Fruit fly (Drosophila melanogaster) whole organism, embryonic: ENCODE results near the gene CG4462.

Source experiments
- ATbp ChIP-seq: fragments of 200-800 bp; sonication (Bioruptor generic); optimal IDR thresholded peaks from 2 replicates; lab custom pipeline; 2017; ENCODE audit warnings: missing biosample characterization, mild to moderate bottlenecking, missing genetic modification characterization, missing genetic modification reagents
- B-H1 ChIP-seq: fragments of 200-800 bp; sonication (Bioruptor generic); IDR thresholded peaks from 3 replicates; pipeline ENCODE4 v1.3.6; 2022; ENCODE audit warnings: missing biosample characterization, missing genetic modification characterization
- CG10979 ChIP-seq: fragments of 200-800 bp; sonication (Bioruptor generic); optimal IDR thresholded peaks from 2 replicates; lab custom pipeline; 2018; ENCODE audit warnings: missing biosample characterization, mild to moderate bottlenecking, missing genetic modification characterization, moderate library complexity
- CG11456 ChIP-seq: fragments of 200-800 bp; sonication (Bioruptor generic); IDR thresholded peaks from 3 replicates; pipeline ENCODE4 v1.3.6; 2022; ENCODE audit warnings: missing biosample characterization, missing genetic modification characterization
- CG11695 ChIP-seq: fragments of 200-800 bp; sonication (Bioruptor generic); IDR thresholded peaks from 3 replicates; pipeline ENCODE4 v1.3.6; 2022; ENCODE audit warnings: missing biosample characterization, missing genetic modification characterization
- CG14860 ChIP-seq: fragments of 200-800 bp; sonication (Bioruptor generic); IDR thresholded peaks from 3 replicates; pipeline ENCODE4 v1.3.6; 2022; ENCODE audit warnings: missing biosample characterization, missing genetic modification characterization; ENCODE audit not compliant: partially characterized antibody
- CG15696 ChIP-seq: fragments of 200-800 bp; sonication (Bioruptor generic); optimal IDR thresholded peaks from 2 replicates; lab custom pipeline; 2019; ENCODE audit warnings: missing biosample characterization, mild to moderate bottlenecking, missing genetic modification characterization, moderate library complexity
- CG16813 ChIP-seq: fragments of 200-800 bp; sonication (Bioruptor generic); IDR thresholded peaks from 3 replicates; pipeline ENCODE4 v1.3.6; 2022; ENCODE audit warnings: missing biosample characterization, missing genetic modification characterization; ENCODE audit not compliant: partially characterized antibody
- CG2202 ChIP-seq: fragments of 200-800 bp; sonication (Bioruptor generic); optimal IDR thresholded peaks from 2 replicates; lab custom pipeline; 2018; ENCODE audit warnings: missing biosample characterization, mild to moderate bottlenecking, missing genetic modification characterization
- CG2712 ChIP-seq: fragments of 200-800 bp; optimal IDR thresholded peaks from 3 replicates; lab custom pipeline; 2019; ENCODE audit warnings: missing biosample characterization, mild to moderate bottlenecking, missing genetic modification characterization, moderate library complexity
- CG32767 ChIP-seq: fragments of 200-800 bp; sonication (Bioruptor generic); IDR thresholded peaks from 2 replicates; pipeline ENCODE4 v1.3.6; 2022; ENCODE audit warnings: missing biosample characterization, missing genetic modification characterization
- CG5953 ChIP-seq: fragments of 200-800 bp; sonication (Bioruptor generic); IDR thresholded peaks from 2 replicates; pipeline ENCODE4 v1.3.6; 2022; ENCODE audit warnings: missing biosample characterization, missing genetic modification characterization
- CG6272 ChIP-seq: fragments of 200-800 bp; sonication (Bioruptor generic); IDR thresholded peaks from 2 replicates; pipeline ENCODE4 v1.3.6; 2022; ENCODE audit warnings: missing biosample characterization, missing genetic modification characterization
- CG6654 ChIP-seq: fragments of 200-800 bp; sonication (Bioruptor generic); optimal IDR thresholded peaks from 2 replicates; lab custom pipeline; 2017; ENCODE audit warnings: missing biosample characterization, mild to moderate bottlenecking, missing genetic modification characterization
- CG6854 ChIP-seq: fragments of 200-800 bp; sonication (Bioruptor generic); optimal IDR thresholded peaks from 3 replicates; lab custom pipeline; 2017; ENCODE audit warnings: missing biosample characterization, mild to moderate bottlenecking, missing genetic modification characterization
- CG7987 ChIP-seq: fragments of 200-800 bp; sonication (Bioruptor generic); optimal IDR thresholded peaks from 2 replicates; lab custom pipeline; 2018; ENCODE audit warnings: missing biosample characterization, mild to moderate bottlenecking, missing genetic modification characterization, moderate library complexity
- CG9609 ChIP-seq: fragments of 200-800 bp; sonication (Bioruptor generic); optimal IDR thresholded peaks from 3 replicates; lab custom pipeline; 2016; ENCODE audit warnings: missing biosample characterization, missing genetic modification characterization
- CG9727 ChIP-seq: fragments of 200-800 bp; sonication (Bioruptor generic); optimal IDR thresholded peaks from 3 replicates; lab custom pipeline; 2017; ENCODE audit warnings: missing biosample characterization, mild to moderate bottlenecking, missing genetic modification characterization
- Deaf1 ChIP-seq: fragments of 200-800 bp; optimal IDR thresholded peaks from 3 replicates; lab custom pipeline; 2019; ENCODE audit warnings: missing biosample characterization, mild to moderate bottlenecking, missing genetic modification characterization, moderate library complexity
- Dek ChIP-seq: fragments of 200-800 bp; sonication (Bioruptor generic); optimal IDR thresholded peaks from 3 replicates; lab custom pipeline; 2019; ENCODE audit warnings: missing biosample characterization, mild to moderate bottlenecking, missing genetic modification characterization, moderate library complexity
- GATAe ChIP-seq: fragments of 200-800 bp; sonication (Bioruptor generic); conservative IDR thresholded peaks from 2 replicates; pipeline ENCODE4 v1.3.6; 2022; ENCODE audit warnings: missing biosample characterization, missing genetic modification characterization
- HLH4C ChIP-seq: fragments of 200-800 bp; sonication (Bioruptor generic); IDR thresholded peaks from 3 replicates; pipeline ENCODE4 v1.3.6; 2022; ENCODE audit warnings: missing biosample characterization, missing genetic modification characterization; ENCODE audit not compliant: partially characterized antibody
- HLH54F ChIP-seq: fragments of 200-800 bp; sonication (Bioruptor generic); optimal IDR thresholded peaks from 3 replicates; lab custom pipeline; 2016; ENCODE audit warnings: missing biosample characterization, missing genetic modification characterization
- Hey ChIP-seq: fragments of 200-800 bp; sonication (Bioruptor generic); optimal IDR thresholded peaks from 3 replicates; lab custom pipeline; 2018; ENCODE audit warnings: missing biosample characterization, mild to moderate bottlenecking, missing genetic modification characterization
- Hr39 ChIP-seq: fragments of >200 bp; optimal IDR thresholded peaks from 2 replicates; lab custom pipeline; 2017
- MTF-1 ChIP-seq: fragments of 200-800 bp; sonication (Bioruptor generic); optimal IDR thresholded peaks from 2 replicates; lab custom pipeline; 2018; ENCODE audit warnings: missing biosample characterization, mild to moderate bottlenecking, missing genetic modification characterization, borderline replicate concordance
- Neu2 ChIP-seq: fragments of 200-800 bp; sonication (Bioruptor generic); optimal IDR thresholded peaks from 3 replicates; lab custom pipeline; 2016; ENCODE audit warnings: missing biosample characterization, missing genetic modification characterization, borderline replicate concordance
- Opbp ChIP-seq: fragments of 200-800 bp; sonication (Bioruptor generic); IDR thresholded peaks from 3 replicates; pipeline ENCODE4 v1.3.6; 2022; ENCODE audit warnings: missing biosample characterization, missing genetic modification characterization; ENCODE audit not compliant: partially characterized antibody
- Sin3A ChIP-seq: fragments of >200 bp; optimal IDR thresholded peaks from 2 replicates; lab custom pipeline; 2018
- ab ChIP-seq: fragments of 200-800 bp; sonication (Bioruptor generic); optimal IDR thresholded peaks from 2 replicates; lab custom pipeline; 2016; ENCODE audit warnings: missing biosample characterization, missing genetic modification characterization
- bigmax ChIP-seq: fragments of 200-800 bp; sonication (Bioruptor generic); optimal IDR thresholded peaks from 2 replicates; lab custom pipeline; 2018; ENCODE audit warnings: missing biosample characterization, mild to moderate bottlenecking, missing genetic modification characterization
- bowl ChIP-seq: fragments of 200-800 bp; sonication (Bioruptor generic); IDR thresholded peaks from 2 replicates; pipeline ENCODE4 v1.3.6; 2022; ENCODE audit warnings: missing biosample characterization, missing genetic modification characterization
- chif ChIP-seq, 2 experiments: fragments of 200-800 bp; sonication (Bioruptor generic); optimal IDR thresholded peaks; 3 replicates each; lab custom pipeline; 2016; ENCODE audit warnings: missing biosample characterization in 2 of 2, missing genetic modification characterization in 2 of 2
- ci ChIP-seq: fragments of 200-800 bp; sonication (Bioruptor generic); IDR thresholded peaks from 3 replicates; pipeline ENCODE4 v1.3.6; 2022; ENCODE audit warnings: missing biosample characterization, missing genetic modification characterization
- crp ChIP-seq, 2 experiments: fragments of 200-800 bp; sonication (Bioruptor generic); optimal IDR thresholded peaks; 2 replicates in 1 of 2; 3 replicates in 1 of 2; lab custom pipeline; 2017; ENCODE audit warnings: missing biosample characterization in 2 of 2, missing genetic modification characterization in 2 of 2, mild to moderate bottlenecking in 1 of 2, moderate library complexity in 1 of 2
- dimm ChIP-seq: fragments of 200-800 bp; sonication (Bioruptor generic); IDR thresholded peaks from 2 replicates; pipeline ENCODE4 v1.3.6; 2022; ENCODE audit warnings: missing biosample characterization, missing genetic modification characterization
- esg ChIP-seq: fragments of 200-800 bp; sonication (Bioruptor generic); conservative IDR thresholded peaks from 2 replicates; pipeline ENCODE4 v1.3.6; 2022; ENCODE audit warnings: missing biosample characterization, missing genetic modification characterization
- gce ChIP-seq: fragments of 200-800 bp; sonication (Bioruptor generic); IDR thresholded peaks from 3 replicates; pipeline ENCODE4 v1.3.6; 2022; ENCODE audit warnings: missing biosample characterization, missing genetic modification characterization
- grau ChIP-seq: fragments of 200-800 bp; optimal IDR thresholded peaks from 3 replicates; lab custom pipeline; 2019; ENCODE audit warnings: missing biosample characterization, mild to moderate bottlenecking, missing genetic modification characterization, moderate library complexity
- jigr1 ChIP-seq: fragments of 200-800 bp; sonication (Bioruptor generic); IDR thresholded peaks from 3 replicates; pipeline ENCODE4 v1.3.6; 2022; ENCODE audit warnings: missing biosample characterization, missing genetic modification characterization
- jumu ChIP-seq: fragments of 200-800 bp; sonication (Bioruptor generic); optimal IDR thresholded peaks from 3 replicates; lab custom pipeline; 2016; ENCODE audit warnings: missing biosample characterization, missing genetic modification characterization
- kni ChIP-seq: fragments of 200-800 bp; sonication (Bioruptor generic); optimal IDR thresholded peaks from 3 replicates; lab custom pipeline; 2017; ENCODE audit warnings: mild to moderate bottlenecking, missing biosample characterization, missing genetic modification reagents, missing genetic modification characterization
- oc ChIP-seq: fragments of 200-800 bp; sonication (Bioruptor generic); optimal IDR thresholded peaks from 2 replicates; lab custom pipeline; 2018; ENCODE audit warnings: missing biosample characterization, mild to moderate bottlenecking, missing genetic modification characterization, moderate library complexity
- pan ChIP-seq, 4 experiments: fragments of >200 bp in 3 of 4; fragments of 200-800 bp in 1 of 4; sonication (Bioruptor generic) in 1 of 4; optimal IDR thresholded peaks in 3 of 4; IDR thresholded peaks in 1 of 4; 2 replicates each; pipeline versions ENCODE4 v1.3.6 to Lab custom; 2017 to 2022; ENCODE audit warnings: missing biosample characterization in 2 of 4, missing genetic modification characterization in 2 of 4, mixed read lengths in 1 of 4
- phol ChIP-seq: fragments of 200-800 bp; sonication (Bioruptor generic); optimal IDR thresholded peaks from 3 replicates; lab custom pipeline; 2018; ENCODE audit warnings: missing biosample characterization, mild to moderate bottlenecking, missing genetic modification characterization, moderate library complexity
- row ChIP-seq: fragments of 200-800 bp; sonication (Bioruptor generic); IDR thresholded peaks from 3 replicates; pipeline ENCODE4 v1.3.6; 2022; ENCODE audit warnings: missing biosample characterization, missing genetic modification characterization
- sim ChIP-seq: fragments of 200-800 bp; sonication (Bioruptor generic); IDR thresholded peaks from 2 replicates; pipeline ENCODE4 v1.3.6; 2022; ENCODE audit warnings: missing biosample characterization, missing genetic modification characterization
- stwl ChIP-seq: fragments of 200-800 bp; sonication (Bioruptor generic); optimal IDR thresholded peaks from 3 replicates; lab custom pipeline; 2018; ENCODE audit warnings: missing biosample characterization, mild to moderate bottlenecking, missing genetic modification characterization, moderate library complexity
- tio ChIP-seq: fragments of 200-800 bp; sonication (Bioruptor generic); optimal IDR thresholded peaks from 2 replicates; lab custom pipeline; 2017; ENCODE audit warnings: missing biosample characterization, missing genetic modification characterization, inconsistent platforms
- vvl ChIP-seq: fragments of 200-800 bp; sonication (Bioruptor generic); IDR thresholded peaks from 2 replicates; pipeline ENCODE4 v1.3.6; 2022; ENCODE audit warnings: missing biosample characterization, missing genetic modification characterization

Gene CG4462

DNA sequence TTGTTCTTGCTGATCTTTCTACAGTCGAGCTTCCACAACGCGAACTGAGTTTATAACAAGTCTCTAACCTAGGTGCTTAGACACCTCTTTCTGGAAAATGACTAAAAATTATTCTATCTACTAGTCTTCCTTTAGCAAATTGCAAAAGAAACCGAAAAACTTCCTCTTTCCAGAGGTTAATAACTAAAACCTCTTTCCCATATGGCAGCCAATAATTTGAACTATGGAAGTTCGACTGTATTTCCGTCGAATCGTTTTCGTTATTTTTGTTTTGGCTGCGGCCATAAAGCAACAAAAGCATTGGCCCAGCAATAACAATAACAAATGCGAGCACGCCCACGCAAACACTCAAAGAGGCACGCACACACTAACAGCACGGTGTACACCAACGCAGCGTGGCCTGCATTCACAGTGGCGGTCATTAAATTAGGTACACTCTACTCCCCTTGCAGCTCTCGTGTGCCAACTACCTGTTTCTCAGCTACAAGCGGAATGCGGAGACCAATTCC lies 44.7 kb downstream of the CG4462 start (continued):
- TF ChIP-seq B-H1 (GFP tag; lab: Robert Waterston, UW) = no peak; the same call in 2 of the 3 replicates
- no peak for TF ChIP-seq CG16813 (GFP tag; lab: Robert Waterston, UW)
- TF ChIP-seq GATAe = 0 out of 2 replicates have a peak, but pooled peaks have one; percentile 12
- no peak for TF ChIP-seq CG2202 (tag; lab: Kevin White, UChicago)
- TF ChIP-seq CG5953 = no peak
- no peak for TF ChIP-seq sim (GFP tag; lab: Robert Waterston, UW)
- 0 out of 3 replicates have a peak, but pooled peaks have one; percentile 29 for TF ChIP-seq ci
- peak; percentile 87 for TF ChIP-seq row (GFP tag; lab: Robert Waterston, UW)
- no peak for TF ChIP-seq tio (GFP tag; lab: Kevin White, UChicago)
- peak; percentile 13 to 24 for TF ChIP-seq chif (GFP tag; optimal IDR thresholded peaks at IDR 0.05; lab: Kevin White, UChicago)
- peak; percentile 56 for TF ChIP-seq phol (tag; lab: Kevin White, UChicago)
- no peak for TF ChIP-seq bigmax (GFP tag; lab: Kevin White, UChicago)
- peak; percentile 20 for TF ChIP-seq CG9609 (GFP tag; lab: Kevin White, UChicago)
- peak; percentile 22 for TF ChIP-seq CG6854 (GFP tag; lab: Kevin White, UChicago)
- peak; percentile 47 for TF ChIP-seq CG9727 (GFP tag; lab: Kevin White, UChicago)
- TF ChIP-seq pan (optimal IDR thresholded peaks at IDR 0.05; lab: Kevin White, UChicago) = no peak
- TF ChIP-seq pan (GFP tag; optimal IDR thresholded peaks at IDR 0.05 in 1 of 2, IDR thresholded peaks at IDR 0.05 in 1 of 2) = peak in 1 of 2 experiments; percentile 44
- TF ChIP-seq jigr1 (GFP tag; lab: Robert Waterston, UW) = no peak
- no peak for TF ChIP-seq Opbp (GFP tag; lab: Robert Waterston, UW)
- TF ChIP-seq CG6654 (GFP tag; lab: Kevin White, UChicago) = peak; percentile 13
- TF ChIP-seq esg (GFP tag; lab: Robert Waterston, UW) = no peak; the same call in 1 of the 2 replicates
- TF ChIP-seq HLH4C (GFP tag; lab: Robert Waterston, UW) = no peak
- peak; percentile 54 for TF ChIP-seq ATbp (GFP tag; lab: Kevin White, UChicago)
- TF ChIP-seq CG11695 (GFP tag; lab: Robert Waterston, UW) = peak; percentile 52; the same call in 1 of the 3 replicates
- peak; percentile 46; the same call in 1 of the 3 replicates for TF ChIP-seq gce (GFP tag; lab: Robert Waterston, UW)
- no peak for TF ChIP-seq dimm (GFP tag; lab: Robert Waterston, UW)
- TF ChIP-seq crp (GFP tag; optimal IDR thresholded peaks at IDR 0.05; lab: Kevin White, UChicago) = peak in 1 of 2 experiments; percentile 15
- no peak for TF ChIP-seq CG32767 (GFP tag; lab: Robert Waterston, UW)
- TF ChIP-seq ab (GFP tag; lab: Kevin White, UChicago) = no peak
- no peak for TF ChIP-seq CG7987 (GFP tag; lab: Kevin White, UChicago)
- TF ChIP-seq CG15696 = no peak
- no peak for TF ChIP-seq bowl (GFP tag; lab: Robert Waterston, UW)
- TF ChIP-seq MTF-1 (GFP tag; lab: Kevin White, UChicago) = no peak
- TF ChIP-seq CG10979 (tag; lab: Kevin White, UChicago) = peak; percentile 15
- no peak for TF ChIP-seq CG6272
- TF ChIP-seq CG11456 (GFP tag; lab: Robert Waterston, UW) = no peak
- no peak for TF ChIP-seq Hr39 (lab: Kevin White, UChicago)
- TF ChIP-seq HLH54F (GFP tag; lab: Kevin White, UChicago) = peak; percentile 18
- TF ChIP-seq Hey (tag; lab: Kevin White, UChicago) = peak; percentile 9
- peak; percentile 25 for TF ChIP-seq jumu (GFP tag; lab: Kevin White, UChicago)
- no peak for TF ChIP-seq Neu2 (GFP tag; lab: Kevin White, UChicago)
- peak; percentile 96 for TF ChIP-seq grau
- peak; percentile 60 for TF ChIP-seq CG2712 (tag; lab: Kevin White, UChicago)
- peak; percentile 46; the same call in 1 of the 2 replicates for TF ChIP-seq vvl (GFP tag; lab: Robert Waterston, UW)
- peak; percentile 21 for TF ChIP-seq oc (tag; lab: Kevin White, UChicago)
- peak; percentile 65 for TF ChIP-seq kni
- peak; percentile 47 for TF ChIP-seq Deaf1 (tag; lab: Kevin White, UChicago)
- TF ChIP-seq stwl (tag; lab: Kevin White, UChicago) = no peak
- TF ChIP-seq CG14860 (GFP tag; lab: Robert Waterston, UW) = no peak
- no peak for TF ChIP-seq Sin3A (lab: Kevin White, UChicago)
- TF ChIP-seq Dek (tag; lab: Kevin White, UChicago) = peak; percentile 27
